Worm (Caenorhabditis elegans) whole organism, late embryonic: ENCODE results near the gene nas-23.

Experiments
- F13H6.1 ChIP-seq: sonication (generic microtip); optimal IDR thresholded peaks from 2 replicates; lab custom pipeline; 2016; ENCODE audit warnings: missing genetic modification characterization, missing compliant biosample characterization
- K02D7.2 ChIP-seq: sonication (generic microtip); optimal IDR thresholded peaks from 2 replicates; lab custom pipeline; 2017; ENCODE audit warnings: mild to moderate bottlenecking, missing genetic modification characterization, missing compliant biosample characterization
- T23F11.4 ChIP-seq: fragments of 200-800 bp; sonication (Bioruptor generic); optimal IDR thresholded peaks from 2 replicates; lab custom pipeline; 2018; ENCODE audit warnings: mild to moderate bottlenecking, missing genetic modification characterization, missing compliant biosample characterization
- ceh-18 ChIP-seq: sonication (generic microtip); optimal IDR thresholded peaks from 2 replicates; lab custom pipeline; 2016; ENCODE audit warnings: missing genetic modification characterization, missing compliant biosample characterization
- ceh-22 ChIP-seq: sonication (generic microtip); optimal IDR thresholded peaks from 2 replicates; lab custom pipeline; 2017; ENCODE audit warnings: missing biosample characterization, missing genetic modification characterization
- ceh-30 ChIP-seq: fragments of 150-350 bp; optimal IDR thresholded peaks from 2 replicates; lab custom pipeline; 2014; ENCODE audit warnings: missing biosample characterization, missing genetic modification characterization
- ceh-31 ChIP-seq: sonication (generic microtip); optimal IDR thresholded peaks from 2 replicates; lab custom pipeline; 2016; ENCODE audit warnings: missing genetic modification characterization, missing compliant biosample characterization
- ceh-45 ChIP-seq: fragments of 200-800 bp; sonication (Bioruptor generic); IDR thresholded peaks from 2 replicates; pipeline ENCODE4 v1.3.6; 2022; ENCODE audit warnings: missing genetic modification reagents, missing genetic modification characterization, missing compliant biosample characterization
- ceh-6 ChIP-seq: fragments of 200-800 bp; sonication (Bioruptor generic); optimal IDR thresholded peaks from 2 replicates; lab custom pipeline; 2018; ENCODE audit warnings: mild to moderate bottlenecking, missing genetic modification characterization, missing compliant biosample characterization
- che-1 ChIP-seq: sonication (generic microtip); optimal IDR thresholded peaks from 2 replicates; lab custom pipeline; 2016; ENCODE audit warnings: mild to moderate bottlenecking, missing genetic modification characterization, missing compliant biosample characterization
- dmd-4 ChIP-seq: sonication (generic microtip); optimal IDR thresholded peaks from 2 replicates; lab custom pipeline; 2016; ENCODE audit warnings: borderline replicate concordance, missing genetic modification characterization, missing compliant biosample characterization
- dve-1 ChIP-seq: sonication (generic microtip); optimal IDR thresholded peaks from 2 replicates; lab custom pipeline; 2017; ENCODE audit warnings: antibody characterized with exemption, mild to moderate bottlenecking, missing genetic modification characterization, missing compliant biosample characterization
- elt-2 ChIP-seq: sonication (generic microtip); optimal IDR thresholded peaks from 2 replicates; lab custom pipeline; 2016; ENCODE audit warnings: missing genetic modification reagents, missing genetic modification characterization, missing compliant biosample characterization
- ets-4 ChIP-seq: sonication (generic microtip); optimal IDR thresholded peaks from 2 replicates; lab custom pipeline; 2016; ENCODE audit warnings: missing genetic modification characterization, missing compliant biosample characterization
- fax-1 ChIP-seq: sonication (generic microtip); optimal IDR thresholded peaks from 2 replicates; lab custom pipeline; 2016; ENCODE audit warnings: missing genotype, missing genetic modification characterization, missing compliant biosample characterization
- fkh-6 ChIP-seq: sonication (generic microtip); optimal IDR thresholded peaks from 2 replicates; lab custom pipeline; 2016; ENCODE audit warnings: missing genetic modification characterization, missing compliant biosample characterization
- hlh-13 ChIP-seq: fragments of 200-800 bp; sonication (Bioruptor generic); optimal IDR thresholded peaks from 2 replicates; lab custom pipeline; 2018; ENCODE audit warnings: mild to moderate bottlenecking, missing genetic modification characterization, missing compliant biosample characterization
- hlh-15 ChIP-seq: sonication (generic microtip); optimal IDR thresholded peaks from 2 replicates; lab custom pipeline; 2016; ENCODE audit warnings: missing genetic modification characterization, missing compliant biosample characterization
- hlh-8 ChIP-seq: sonication (generic microtip); optimal IDR thresholded peaks from 2 replicates; lab custom pipeline; 2016; ENCODE audit warnings: missing genotype, missing genetic modification characterization, missing compliant biosample characterization
- lim-6 ChIP-seq: sonication (generic microtip); optimal IDR thresholded peaks from 2 replicates; lab custom pipeline; 2016; ENCODE audit warnings: missing genetic modification characterization, missing compliant biosample characterization
- lin-11 ChIP-seq: fragments of 200-800 bp; sonication (Bioruptor generic); optimal IDR thresholded peaks from 2 replicates; lab custom pipeline; 2018; ENCODE audit warnings: mild to moderate bottlenecking, missing genetic modification characterization, missing compliant biosample characterization
- mec-3 ChIP-seq: sonication (generic microtip); optimal IDR thresholded peaks from 2 replicates; lab custom pipeline; 2016; ENCODE audit warnings: borderline replicate concordance, missing genetic modification characterization, missing compliant biosample characterization
- nfya-1 ChIP-seq: sonication (generic microtip); optimal IDR thresholded peaks from 2 replicates; lab custom pipeline; 2017; ENCODE audit warnings: missing genetic modification characterization, mild to moderate bottlenecking, missing compliant biosample characterization, antibody characterized with exemption, moderate library complexity
- nhr-11 ChIP-seq: fragments of 150-350 bp; optimal IDR thresholded peaks from 2 replicates; lab custom pipeline; 2014; ENCODE audit warnings: missing biosample characterization, missing genetic modification characterization
- nhr-232 ChIP-seq: sonication (generic microtip); optimal IDR thresholded peaks from 2 replicates; lab custom pipeline; 2016; ENCODE audit warnings: missing genetic modification characterization, missing compliant biosample characterization
- npax-4 ChIP-seq: sonication (generic microtip); optimal IDR thresholded peaks from 2 replicates; lab custom pipeline; 2016; ENCODE audit warnings: missing genetic modification characterization, missing compliant biosample characterization
- odd-2 ChIP-seq: sonication (generic microtip); optimal IDR thresholded peaks from 2 replicates; lab custom pipeline; 2017; ENCODE audit warnings: antibody characterized with exemption, mild to moderate bottlenecking, missing genetic modification characterization, missing compliant biosample characterization
- pax-1 ChIP-seq: fragments of 150-350 bp; optimal IDR thresholded peaks from 2 replicates; lab custom pipeline; 2014; ENCODE audit warnings: missing biosample characterization, missing genetic modification characterization
- pha-4 ChIP-seq: fragments of 150-350 bp; optimal IDR thresholded peaks from 2 replicates; lab custom pipeline; 2018; ENCODE audit warnings: missing biosample characterization, missing genetic modification reagents, missing genetic modification characterization
- pros-1 ChIP-seq: fragments of 150-350 bp; optimal IDR thresholded peaks from 2 replicates; lab custom pipeline; 2014; ENCODE audit warnings: missing biosample characterization, missing genetic modification reagents, missing genetic modification characterization
- ref-2 ChIP-seq: sonication (generic microtip); optimal IDR thresholded peaks from 2 replicates; lab custom pipeline; 2016; ENCODE audit warnings: missing genetic modification characterization, missing compliant biosample characterization
- rnt-1 ChIP-seq: sonication (generic microtip); optimal IDR thresholded peaks from 2 replicates; lab custom pipeline; 2016; ENCODE audit warnings: missing genetic modification characterization, missing compliant biosample characterization
- sdc-2 ChIP-seq: sonication (generic microtip); optimal IDR thresholded peaks from 2 replicates; lab custom pipeline; 2016; ENCODE audit warnings: missing genotype, missing genetic modification characterization, missing compliant biosample characterization
- sox-2 ChIP-seq: fragments of 200-800 bp; sonication (Bioruptor generic); IDR thresholded peaks from 2 replicates; pipeline ENCODE4 v1.3.6; 2022; ENCODE audit warnings: missing genetic modification reagents, missing genetic modification characterization, missing compliant biosample characterization
- sox-4 ChIP-seq: sonication (generic microtip); optimal IDR thresholded peaks from 2 replicates; lab custom pipeline; 2017; ENCODE audit warnings: mild to moderate bottlenecking, missing genetic modification characterization, inconsistent platforms, missing compliant biosample characterization
- tbx-2 ChIP-seq: sonication (generic microtip); optimal IDR thresholded peaks from 2 replicates; lab custom pipeline; 2016; ENCODE audit warnings: missing genetic modification characterization, missing compliant biosample characterization
- tbx-7 ChIP-seq: sonication (generic microtip); optimal IDR thresholded peaks from 2 replicates; lab custom pipeline; 2016; ENCODE audit warnings: missing genotype, missing genetic modification characterization, missing compliant biosample characterization
- ttx-3 ChIP-seq: sonication (generic microtip); optimal IDR thresholded peaks from 2 replicates; lab custom pipeline; 2016; ENCODE audit warnings: missing genetic modification reagents, missing genetic modification characterization, missing compliant biosample characterization
- unc-42 ChIP-seq: sonication (generic microtip); optimal IDR thresholded peaks from 2 replicates; lab custom pipeline; 2016; ENCODE audit warnings: missing genotype, missing genetic modification characterization, missing compliant biosample characterization
- unc-86 ChIP-seq: sonication (generic microtip); optimal IDR thresholded peaks from 2 replicates; lab custom pipeline; 2016; ENCODE audit warnings: missing genetic modification characterization, missing compliant biosample characterization
- zip-5 ChIP-seq: sonication (generic microtip); optimal IDR thresholded peaks from 2 replicates; lab custom pipeline; 2016; ENCODE audit warnings: missing genetic modification characterization, missing compliant biosample characterization
- ztf-16 ChIP-seq: sonication (generic microtip); optimal IDR thresholded peaks from 2 replicates; lab custom pipeline; 2017; ENCODE audit warnings: missing genetic modification characterization, missing compliant biosample characterization

nas-23 gene

DNA sequence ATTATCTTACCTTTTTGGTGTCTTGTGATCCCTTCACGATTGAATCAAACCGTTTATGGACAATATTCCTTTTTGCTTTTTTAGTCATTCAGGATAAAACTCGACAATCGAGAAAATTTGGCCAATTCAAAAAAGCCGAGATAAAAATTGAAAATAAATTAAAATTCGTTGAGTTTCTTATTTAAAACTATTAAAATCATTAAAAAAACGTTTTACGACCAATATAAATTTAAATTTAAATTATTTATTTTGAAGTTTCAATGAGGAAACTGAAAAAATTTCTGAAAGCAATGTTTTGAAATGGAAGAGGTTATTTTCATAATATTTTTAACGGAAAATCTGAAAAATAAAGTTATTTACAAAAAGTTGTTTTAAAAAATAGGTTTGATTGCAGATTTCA lies 29.8 kb upstream of the nas-23 start, which contains the start of gene ZK1290.15:
Gene ZK1290.15, plus strand, starts transcription at position 301 of the 400 bp plus-strand sequence.
- TF ChIP-seq sox-2 (GFP tag; lab: Robert Waterston, UW): no peak
- TF ChIP-seq unc-86 (tag; lab: Kevin White, UChicago): no peak
- no peak for TF ChIP-seq nhr-11
- no peak for TF ChIP-seq fax-1 (tag; lab: Kevin White, UChicago)
- no peak for TF ChIP-seq T23F11.4 (GFP tag; lab: Kevin White, UChicago)
- no peak for TF ChIP-seq lim-6 (tag; lab: Kevin White, UChicago)
- no peak for TF ChIP-seq ttx-3
- TF ChIP-seq lin-11: no peak
- no peak for TF ChIP-seq hlh-8
- TF ChIP-seq tbx-7 (tag; lab: Kevin White, UChicago): no peak
- TF ChIP-seq K02D7.2 (tag; lab: Kevin White, UChicago): no peak
- no peak for TF ChIP-seq pros-1
- no peak for TF ChIP-seq tbx-2 (tag; lab: Kevin White, UChicago)
- TF ChIP-seq pha-4 (tag; lab: Kevin White, UChicago): no peak
- TF ChIP-seq zip-5 (tag; lab: Kevin White, UChicago): no peak
- TF ChIP-seq npax-4 (tag; lab: Kevin White, UChicago): no peak
- no peak for TF ChIP-seq ceh-30 (tag; lab: Kevin White, UChicago)
- TF ChIP-seq elt-2 (tag; lab: Kevin White, UChicago): no peak

DNA sequence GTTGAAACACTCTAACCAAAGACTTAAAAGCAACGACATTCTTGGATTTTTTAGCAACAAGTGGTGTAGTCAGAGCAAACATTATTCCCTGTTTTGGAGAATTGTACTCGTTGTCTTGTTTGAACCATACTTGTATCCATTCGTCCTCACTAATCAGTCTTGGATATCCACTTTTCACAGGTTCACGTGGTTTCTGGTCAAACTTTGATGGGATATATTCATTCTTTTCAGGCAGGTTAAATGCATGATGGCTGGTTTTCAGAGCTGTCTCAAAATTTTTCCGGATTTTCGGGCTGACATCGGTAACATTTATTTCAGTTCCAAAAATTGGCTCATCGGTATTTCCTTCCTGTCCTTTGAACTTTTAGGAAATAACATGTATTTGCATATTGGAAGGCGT lies 27.9 kb upstream of the nas-23 start:
- TF ChIP-seq K02D7.2 (tag; lab: Kevin White, UChicago) (no peak), pax-1 (tag; lab: Kevin White, UChicago) (no peak), che-1 (tag; lab: Kevin White, UChicago) (no peak), nfya-1 (no peak), hlh-13 (GFP tag; lab: Kevin White, UChicago) (no peak), odd-2 (tag; lab: Kevin White, UChicago) (no peak), ceh-31 (tag; lab: Kevin White, UChicago) (no peak), T23F11.4 (GFP tag; lab: Kevin White, UChicago) (no peak), hlh-15 (tag; lab: Kevin White, UChicago) (no peak), ref-2 (tag; lab: Kevin White, UChicago) (no peak), dve-1 (tag; lab: Kevin White, UChicago) (no peak), rnt-1 (no peak), F13H6.1 (tag; lab: Kevin White, UChicago) (no peak)

ce11 chrII:7519221-7519620 lies 25.7 kb upstream of the nas-23 start, which contains the start of gene glb-9:
Gene glb-9, minus strand, starts transcription at chrII:7519321.
- TF ChIP-seq nfya-1 (no peak), ceh-22 (no peak), nhr-11 (no peak), mec-3 (tag; lab: Kevin White, UChicago) (no peak), tbx-2 (tag; lab: Kevin White, UChicago) (no peak), nhr-232 (tag; lab: Kevin White, UChicago) (no peak), ceh-18 (no peak), ceh-45 (no peak), fkh-6 (no peak), sdc-2 (no peak)

DNA sequence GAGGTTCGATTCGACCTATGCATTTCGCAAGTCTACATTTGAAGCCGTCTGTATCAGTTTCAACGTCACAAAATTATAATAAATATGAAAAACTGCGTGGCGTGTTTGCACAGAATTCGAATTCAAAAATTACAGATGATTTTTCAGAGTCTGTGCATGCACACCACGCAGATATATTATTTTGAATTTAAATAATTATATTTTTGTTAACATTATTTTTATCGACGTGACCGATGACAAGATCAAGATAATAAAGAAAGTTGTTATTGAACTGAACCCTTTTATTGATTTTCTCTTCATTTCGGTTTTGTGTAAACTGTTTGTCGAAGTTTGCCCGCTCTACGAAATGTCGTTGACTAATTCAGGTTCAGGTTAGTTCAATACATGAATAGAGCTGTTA lies 11.5 kb upstream of the nas-23 start, which contains the start of gene C28F5.1:
Gene C28F5.1, plus strand, starts transcription at position 301 of the 400 bp plus-strand sequence.
- TF ChIP-seq dmd-4: no peak
- TF ChIP-seq nhr-11: no peak
- no peak for TF ChIP-seq ztf-16 (tag; lab: Kevin White, UChicago)
- TF ChIP-seq ets-4 (tag; lab: Kevin White, UChicago): no peak
- no peak for TF ChIP-seq F13H6.1 (tag; lab: Kevin White, UChicago)
- no peak for TF ChIP-seq dve-1 (tag; lab: Kevin White, UChicago)
- no peak for TF ChIP-seq sox-2 (GFP tag; lab: Robert Waterston, UW)
- TF ChIP-seq sox-4 (tag; lab: Kevin White, UChicago): no peak
- TF ChIP-seq che-1 (tag; lab: Kevin White, UChicago): no peak
- TF ChIP-seq ceh-6 (GFP tag; lab: Kevin White, UChicago): no peak
- no peak for TF ChIP-seq fkh-6
- no peak for TF ChIP-seq ceh-22
- TF ChIP-seq unc-42 (tag; lab: Kevin White, UChicago): no peak
